Fruit fly (Drosophila melanogaster): ENCODE measurements around the gene CG11696.
A peak's percentile ranks its signal among the peaks of the same experiment; 100 is the strongest.

The CG11696 gene

dm6 chrX:11622649-11623425 is 49.3 kb downstream of the CG11696 start (continued):
- peak; percentile 68 for TF ChIP-seq tin (GFP tag; optimal IDR thresholded peaks at IDR 0.05)
- TF ChIP-seq Dip2 (GFP tag; IDR thresholded peaks at IDR 0.05): no peak
- peak; percentile 79 for TF ChIP-seq CG4730 (GFP tag; IDR thresholded peaks at IDR 0.05)
- TF ChIP-seq CG14014 (GFP tag; IDR thresholded peaks at IDR 0.05): peak; percentile 87
- no peak for TF ChIP-seq CG7271 (tag; optimal IDR thresholded peaks at IDR 0.05)
- TF ChIP-seq CG16813 (GFP tag; IDR thresholded peaks at IDR 0.05; ENCODE audit: partially characterized antibody): no peak
- TF ChIP-seq knrl (GFP tag; IDR thresholded peaks at IDR 0.05; ENCODE audit: partially characterized antibody): no peak
- no peak for TF ChIP-seq pzg (GFP tag; optimal IDR thresholded peaks at IDR 0.05)
- peak; percentile 40 for TF ChIP-seq slou (GFP tag; optimal IDR thresholded peaks at IDR 0.05)
- peak in 1 of 2 experiments; percentile 72 for TF ChIP-seq Pdp1 (GFP tag; optimal IDR thresholded peaks at IDR 0.05)
- TF ChIP-seq esg (GFP tag; conservative IDR thresholded peaks at IDR 0.05): peak; percentile 57
- peak; percentile 77 for TF ChIP-seq E2f1 (GFP tag; IDR thresholded peaks at IDR 0.05)
- peak; percentile 52 for TF ChIP-seq Abd-B (GFP tag; optimal IDR thresholded peaks at IDR 0.05)
- TF ChIP-seq CG18764 (GFP tag; optimal IDR thresholded peaks at IDR 0.05): peak; percentile 7
- peak; percentile 67 for TF ChIP-seq CHES-1-like (GFP tag; optimal IDR thresholded peaks at IDR 0.05)
- TF ChIP-seq CG34422 (GFP tag; IDR thresholded peaks at IDR 0.05): peak; percentile 88
- no peak for TF ChIP-seq CG31388 (GFP tag; optimal IDR thresholded peaks at IDR 0.05)
- peak; percentile 79 for TF ChIP-seq HLH3B (GFP tag; IDR thresholded peaks at IDR 0.05)
- TF ChIP-seq Dbx (GFP tag; IDR thresholded peaks at IDR 0.05): peak; percentile 64; the same call in 1 of the 3 replicates
- TF ChIP-seq CG30431 (GFP tag; optimal IDR thresholded peaks at IDR 0.05): no peak
- TF ChIP-seq CG3407 (GFP tag; optimal IDR thresholded peaks at IDR 0.05): no peak
- TF ChIP-seq D (optimal IDR thresholded peaks at IDR 0.05): no peak
- no peak for TF ChIP-seq D (GFP tag; optimal IDR thresholded peaks at IDR 0.05)
- TF ChIP-seq peb (GFP tag; IDR thresholded peaks at IDR 0.05): peak; percentile 44; the same call in 1 of the 2 replicates
- peak; percentile 67 for TF ChIP-seq fd96Cb (tag; optimal IDR thresholded peaks at IDR 0.05)
- TF ChIP-seq Myb (GFP tag; optimal IDR thresholded peaks at IDR 0.05): peak; percentile 47
- peak; percentile 59 for TF ChIP-seq HmgZ (tag; optimal IDR thresholded peaks at IDR 0.05)
- TF ChIP-seq CG1602 (GFP tag; optimal IDR thresholded peaks at IDR 0.05): peak; percentile 46
- peak; percentile 74 for TF ChIP-seq CG12659 (GFP tag; optimal IDR thresholded peaks at IDR 0.05)
- TF ChIP-seq Dp (GFP tag; optimal IDR thresholded peaks at IDR 0.05): no peak
- peak; percentile 72 for TF ChIP-seq ttk (GFP tag; IDR thresholded peaks at IDR 0.05)
- no peak for TF ChIP-seq onecut (GFP tag; IDR thresholded peaks at IDR 0.05)
- TF ChIP-seq CG2129 (GFP tag; IDR thresholded peaks at IDR 0.05; ENCODE audit: partially characterized antibody): no peak
- TF ChIP-seq pb (GFP tag; optimal IDR thresholded peaks at IDR 0.05): peak; percentile 77
- no peak for TF ChIP-seq sr (GFP tag; IDR thresholded peaks at IDR 0.05)
- TF ChIP-seq Scr (GFP tag; IDR thresholded peaks at IDR 0.05; ENCODE audit: partially characterized antibody): no peak
- peak; percentile 83 for TF ChIP-seq Ptx1 (GFP tag; IDR thresholded peaks at IDR 0.05)
- TF ChIP-seq dmrt11E (tag; optimal IDR thresholded peaks at IDR 0.05): peak; percentile 22
- peak; percentile 2 for TF ChIP-seq CG14710 (tag; optimal IDR thresholded peaks at IDR 0.05)
- peak; percentile 81 for TF ChIP-seq her (GFP tag; optimal IDR thresholded peaks at IDR 0.05)
- TF ChIP-seq ftz-f1 (GFP tag; optimal IDR thresholded peaks at IDR 0.05): peak; percentile 0
- TF ChIP-seq tap (tag; optimal IDR thresholded peaks at IDR 0.05): peak; percentile 74
- TF ChIP-seq CG12104 (GFP tag; optimal IDR thresholded peaks at IDR 0.05): peak; percentile 23
- TF ChIP-seq sna (GFP tag; IDR thresholded peaks at IDR 0.05; ENCODE audit: partially characterized antibody): no peak
- TF ChIP-seq CG17361 (GFP tag; IDR thresholded peaks at IDR 0.05): peak; percentile 65; the same call in 2 of the 3 replicates
- TF ChIP-seq grau (tag; optimal IDR thresholded peaks at IDR 0.05): peak; percentile 77
- TF ChIP-seq wdn (GFP tag; IDR thresholded peaks at IDR 0.05): peak; percentile 42; the same call in 1 of the 2 replicates
- TF ChIP-seq otp (GFP tag; IDR thresholded peaks at IDR 0.05): 0 out of 3 replicates have a peak, but pooled peaks have one; percentile 22
- TF ChIP-seq Six4 (GFP tag; optimal IDR thresholded peaks at IDR 0.05): peak; percentile 63
- peak; percentile 66 for TF ChIP-seq CG31224 (GFP tag; IDR thresholded peaks at IDR 0.05)

Data from whole organism, embryonic.